Worm (Caenorhabditis elegans): ENCODE measurements around the gene B0334.13.

The B0334.13 gene

DNA sequence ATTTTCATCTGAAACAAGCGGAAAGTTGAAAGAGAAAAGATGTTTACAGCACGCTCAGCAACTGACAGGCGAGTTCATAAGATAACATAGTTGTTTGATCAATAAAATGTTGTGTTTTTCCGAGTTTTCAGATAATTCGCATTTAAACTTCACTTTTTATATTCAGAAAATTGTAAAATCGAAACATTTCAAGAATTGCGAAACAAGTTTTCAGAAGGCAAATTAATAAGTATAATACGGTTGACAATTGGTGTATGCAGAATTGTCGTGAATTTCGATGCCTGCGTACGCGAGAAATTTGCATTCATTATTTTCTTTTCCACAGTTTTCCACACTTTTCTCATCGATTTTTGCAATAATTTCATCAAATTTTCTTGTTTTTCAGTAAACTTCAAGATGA lies 7.2 kb downstream of the B0334.13 start, which contains the start of the genes ooc-3 and B0334.4:
Gene ooc-3 (minus strand): TSS at position 15 of the 400 bp plus-strand sequence.
Gene B0334.4 (plus strand): TSS at position 386 of the 400 bp plus-strand sequence.
- TF ChIP-seq him-1 (tag; optimal IDR thresholded peaks at IDR 0.05) (no peak), dao-5 (tag; optimal IDR thresholded peaks at IDR 0.05) (no peak), W03F9.2 (tag; optimal IDR thresholded peaks at IDR 0.05) (no peak)

- no peak for TF ChIP-seq dao-5 (tag; optimal IDR thresholded peaks at IDR 0.05)
- TF ChIP-seq W03F9.2 (tag; optimal IDR thresholded peaks at IDR 0.05), result no peak
- no peak for TF ChIP-seq him-1 (tag; optimal IDR thresholded peaks at IDR 0.05)
Measured at ce11 chrII:11495806-11496205, 7.7 kb downstream of the B0334.13 start.

- no peak for TF ChIP-seq dao-5 (tag; optimal IDR thresholded peaks at IDR 0.05)
- TF ChIP-seq him-1 (tag; optimal IDR thresholded peaks at IDR 0.05), result no peak
- TF ChIP-seq W03F9.2 (tag; optimal IDR thresholded peaks at IDR 0.05), result no peak
Measured at ce11 chrII:11496767-11497166, 8.7 kb downstream of the B0334.13 start, which contains the start of gene emc-5. Gene emc-5 (plus strand): TSS chrII:11496780.

DNA sequence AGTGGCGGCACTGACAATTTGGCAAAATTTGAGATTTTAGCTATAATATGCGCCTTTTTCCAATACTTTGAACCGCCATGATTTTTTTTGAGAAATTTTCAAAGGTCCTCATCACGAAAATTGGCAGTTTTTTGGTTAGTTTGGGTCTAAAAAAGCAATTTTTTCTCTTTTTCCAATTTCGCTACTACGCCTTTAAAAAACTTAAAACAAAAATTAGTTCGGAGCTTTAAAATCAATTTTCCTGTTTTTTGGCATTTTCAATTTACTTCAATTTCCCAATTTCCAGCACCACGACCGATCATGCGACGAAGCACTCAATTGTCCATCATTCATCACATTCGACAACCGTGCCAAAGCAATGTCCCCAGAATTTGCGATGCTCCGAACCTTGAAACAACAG lies 9.3 kb downstream of the B0334.13 start, which contains the start of gene B0334.5:
Gene B0334.5 (plus strand): TSS at position 301 of the 400 bp plus-strand sequence.
- TF ChIP-seq him-1 (tag; optimal IDR thresholded peaks at IDR 0.05) (no peak), dao-5 (tag; optimal IDR thresholded peaks at IDR 0.05) (no peak), W03F9.2 (tag; optimal IDR thresholded peaks at IDR 0.05) (no peak)

DNA sequence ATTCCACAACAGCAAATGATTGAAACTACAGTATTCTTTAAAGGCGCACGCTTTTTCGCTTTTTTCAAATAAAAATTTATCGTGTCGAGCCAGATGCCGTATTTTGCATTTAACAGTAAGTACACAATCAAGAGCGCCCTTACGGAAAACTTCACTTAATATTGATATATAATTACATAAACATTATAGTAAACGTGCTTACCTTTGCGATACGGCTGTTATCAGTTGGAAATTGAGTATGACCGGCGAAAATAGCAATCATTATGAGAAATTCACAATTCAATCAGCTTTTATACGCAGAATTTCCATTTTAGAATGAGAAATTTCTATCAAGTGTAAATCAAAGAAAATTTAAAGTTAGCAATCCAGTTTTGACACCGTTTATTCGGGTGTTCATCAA lies 12.1 kb downstream of the B0334.13 start, which contains the start of gene B0334.20:
Gene B0334.20 (minus strand): TSS at position 262 of the 400 bp plus-strand sequence.
- TF ChIP-seq W03F9.2 (tag; optimal IDR thresholded peaks at IDR 0.05), result no peak
- TF ChIP-seq him-1 (tag; optimal IDR thresholded peaks at IDR 0.05), result no peak

ce11 chrII:11501956-11502355 lies 13.9 kb downstream of the B0334.13 start:
- TF ChIP-seq W03F9.2 (tag; optimal IDR thresholded peaks at IDR 0.05) (no peak), him-1 (tag; optimal IDR thresholded peaks at IDR 0.05) (no peak), dao-5 (tag; optimal IDR thresholded peaks at IDR 0.05) (no peak)

ce11 chrII:11503761-11504160 lies 15.7 kb downstream of the B0334.13 start:
- no peak for TF ChIP-seq dao-5 (tag; optimal IDR thresholded peaks at IDR 0.05)
- TF ChIP-seq him-1 (tag; optimal IDR thresholded peaks at IDR 0.05), result no peak
- TF ChIP-seq W03F9.2 (tag; optimal IDR thresholded peaks at IDR 0.05), result no peak

ce11 chrII:11510373-11510772 lies 22.3 kb downstream of the B0334.13 start, which contains the start of gene npr-41:
Gene npr-41 (plus strand): TSS chrII:11510673.
- TF ChIP-seq him-1 (tag; optimal IDR thresholded peaks at IDR 0.05) (no peak), dao-5 (tag; optimal IDR thresholded peaks at IDR 0.05) (no peak), W03F9.2 (tag; optimal IDR thresholded peaks at IDR 0.05) (no peak)

- TF ChIP-seq dao-5 (tag; optimal IDR thresholded peaks at IDR 0.05) (no peak), W03F9.2 (tag; optimal IDR thresholded peaks at IDR 0.05) (no peak), him-1 (tag; optimal IDR thresholded peaks at IDR 0.05) (no peak)
Measured at ce11 chrII:11512921-11513320, 24.8 kb downstream of the B0334.13 start.

DNA sequence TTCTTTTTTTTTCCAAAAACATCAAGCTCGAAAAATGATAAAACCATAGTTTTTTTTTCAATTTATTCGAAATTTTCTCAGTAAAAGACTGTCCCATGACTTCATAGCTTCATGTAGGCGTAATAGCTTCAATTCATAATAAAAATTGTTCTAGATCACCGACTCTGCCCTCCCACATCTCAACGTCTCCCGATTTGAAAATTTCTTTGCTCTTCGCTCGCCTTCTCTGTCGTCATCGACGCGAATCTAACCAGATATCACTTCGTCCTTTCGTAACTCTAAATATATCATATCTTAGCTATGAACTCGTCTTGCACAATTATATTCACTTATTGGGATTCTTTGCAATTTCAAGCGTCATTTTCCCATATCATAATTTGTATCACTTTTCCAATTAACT lies 26.7 kb downstream of the B0334.13 start, which contains the start of gene srh-44:
Gene srh-44 (plus strand): TSS at position 301 of the 400 bp plus-strand sequence.
- TF ChIP-seq dao-5 (tag; optimal IDR thresholded peaks at IDR 0.05), result no peak
- no peak for TF ChIP-seq him-1 (tag; optimal IDR thresholded peaks at IDR 0.05)
- TF ChIP-seq W03F9.2 (tag; optimal IDR thresholded peaks at IDR 0.05), result no peak

DNA sequence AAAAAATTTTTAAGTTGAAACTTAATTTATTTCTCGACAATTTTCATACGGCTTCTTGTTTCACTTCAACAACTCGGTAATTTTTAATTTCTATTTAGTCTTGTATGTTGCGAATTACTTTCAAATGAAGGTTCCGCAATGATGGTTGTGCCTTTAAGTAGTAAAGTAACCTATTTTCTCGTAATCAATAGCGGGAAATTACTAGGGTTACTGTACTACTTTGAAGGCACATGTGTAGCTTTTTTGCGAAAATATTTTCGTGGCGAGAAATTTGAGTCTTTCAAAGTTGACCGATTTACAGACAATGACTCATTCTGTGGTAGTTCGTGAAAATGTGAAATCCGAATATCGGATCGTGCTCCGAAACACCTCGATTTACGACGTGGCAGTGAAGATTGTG lies 30.1 kb downstream of the B0334.13 start, which contains the start of gene B0334.10:
Gene B0334.10 (plus strand): TSS at position 301 of the 400 bp plus-strand sequence.
- no peak for TF ChIP-seq dao-5 (tag; optimal IDR thresholded peaks at IDR 0.05)
- TF ChIP-seq W03F9.2 (tag; optimal IDR thresholded peaks at IDR 0.05), result no peak
- no peak for TF ChIP-seq him-1 (tag; optimal IDR thresholded peaks at IDR 0.05)

DNA sequence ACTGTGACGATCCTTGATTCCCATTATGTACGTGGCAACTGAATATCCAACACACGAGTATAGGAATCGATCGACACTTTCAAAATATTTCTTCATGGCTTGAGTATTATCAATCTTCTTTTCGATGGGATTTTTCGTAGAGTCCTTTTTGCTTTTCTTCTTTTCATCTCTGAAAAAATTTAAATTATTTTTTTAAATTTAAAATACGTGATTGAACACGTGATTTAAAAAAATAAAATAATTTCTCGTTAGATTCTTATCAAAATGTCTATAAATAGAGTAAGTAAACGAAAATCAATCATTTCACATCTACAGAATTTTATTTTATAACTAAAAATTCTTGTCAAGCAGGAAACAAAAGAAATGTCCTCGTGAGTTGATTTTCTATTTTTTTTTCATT lies 33.2 kb downstream of the B0334.13 start, which contains the start of gene Y62F5A.10:
Gene Y62F5A.10 (plus strand): TSS at position 301 of the 400 bp plus-strand sequence.
- TF ChIP-seq dao-5 (tag; optimal IDR thresholded peaks at IDR 0.05), result no peak
- TF ChIP-seq him-1 (tag; optimal IDR thresholded peaks at IDR 0.05), result no peak
- no peak for TF ChIP-seq W03F9.2 (tag; optimal IDR thresholded peaks at IDR 0.05)

- TF ChIP-seq W03F9.2 (tag; optimal IDR thresholded peaks at IDR 0.05) (no peak), him-1 (tag; optimal IDR thresholded peaks at IDR 0.05) (no peak), dao-5 (tag; optimal IDR thresholded peaks at IDR 0.05) (no peak)
Measured at ce11 chrII:11526954-11527353, 38.9 kb downstream of the B0334.13 start, which contains the start of gene age-1. Gene age-1 (minus strand): TSS chrII:11527054.

- TF ChIP-seq him-1 (tag; optimal IDR thresholded peaks at IDR 0.05), result no peak
- TF ChIP-seq W03F9.2 (tag; optimal IDR thresholded peaks at IDR 0.05), result no peak
- no peak for TF ChIP-seq dao-5 (tag; optimal IDR thresholded peaks at IDR 0.05)
Measured at ce11 chrII:11533716-11534115, 45.6 kb downstream of the B0334.13 start, which contains the start of gene mdt-8. Gene mdt-8 (minus strand): TSS chrII:11533816.

All from whole organism, L4/young adult.